Fruit fly (Drosophila melanogaster) whole organism, embryonic: Measurements from ENCODE around the gene CG14024.

Experiments used
- Atf3 ChIP-seq: fragments of 200-800 bp; sonication (Bioruptor generic); optimal IDR thresholded peaks from 3 replicates; lab custom pipeline; 2016; ENCODE audit warnings: missing biosample characterization, missing genetic modification characterization
- Atf6 ChIP-seq: fragments of 200-800 bp; sonication (Bioruptor generic); IDR thresholded peaks from 2 replicates; pipeline ENCODE4 v1.3.6; 2022; ENCODE audit warnings: missing biosample characterization, missing genetic modification characterization
- Blimp-1 ChIP-seq: fragments of 200-800 bp; sonication (Bioruptor generic); optimal IDR thresholded peaks from 3 replicates; lab custom pipeline; 2018; ENCODE audit warnings: missing biosample characterization, missing genetic modification characterization, mild to moderate bottlenecking, moderate library complexity, missing genetic modification reagents
- CG10654 ChIP-seq: fragments of 200-800 bp; sonication (Bioruptor generic); optimal IDR thresholded peaks from 2 replicates; lab custom pipeline; 2016; ENCODE audit warnings: missing biosample characterization, missing genetic modification characterization
- CG14860 ChIP-seq: fragments of 200-800 bp; sonication (Bioruptor generic); IDR thresholded peaks from 3 replicates; pipeline ENCODE4 v1.3.6; 2022; ENCODE audit warnings: missing biosample characterization, missing genetic modification characterization; ENCODE audit not compliant: partially characterized antibody
- CG16815 ChIP-seq: fragments of 200-800 bp; sonication (Bioruptor generic); optimal IDR thresholded peaks from 3 replicates; lab custom pipeline; 2017; ENCODE audit warnings: missing biosample characterization, mild to moderate bottlenecking, missing genetic modification characterization
- CG2199 ChIP-seq: fragments of 200-800 bp; sonication (Bioruptor generic); IDR thresholded peaks from 3 replicates; pipeline ENCODE4 v1.3.6; 2022; ENCODE audit warnings: missing biosample characterization, missing genetic modification characterization
- CG34376 ChIP-seq: fragments of 200-800 bp; sonication (Bioruptor generic); optimal IDR thresholded peaks from 2 replicates; lab custom pipeline; 2018; ENCODE audit warnings: missing biosample characterization, mild to moderate bottlenecking, missing genetic modification characterization
- CG34422 ChIP-seq: fragments of 200-800 bp; sonication (Bioruptor generic); IDR thresholded peaks from 3 replicates; pipeline ENCODE4 v1.3.6; 2022; ENCODE audit warnings: missing biosample characterization, missing genetic modification characterization
- CG4820 ChIP-seq: fragments of 200-800 bp; sonication (Bioruptor generic); optimal IDR thresholded peaks from 3 replicates; lab custom pipeline; 2016; ENCODE audit warnings: missing biosample characterization, missing genetic modification characterization
- CG6689 ChIP-seq: fragments of 200-800 bp; sonication (Bioruptor generic); IDR thresholded peaks from 2 replicates; pipeline ENCODE4 v1.3.6; 2022; ENCODE audit warnings: missing biosample characterization, missing genetic modification characterization
- CG7745 ChIP-seq: fragments of 200-800 bp; sonication (Bioruptor generic); optimal IDR thresholded peaks from 2 replicates; lab custom pipeline; 2018; ENCODE audit warnings: missing biosample characterization, mild to moderate bottlenecking, missing genetic modification characterization, moderate library complexity
- CG9727 ChIP-seq: fragments of 200-800 bp; sonication (Bioruptor generic); optimal IDR thresholded peaks from 3 replicates; lab custom pipeline; 2017; ENCODE audit warnings: missing biosample characterization, mild to moderate bottlenecking, missing genetic modification characterization
- CkIIα-i1 ChIP-seq: fragments of 200-800 bp; sonication (Bioruptor generic); IDR thresholded peaks from 2 replicates; pipeline ENCODE4 v1.3.6; 2022; ENCODE audit warnings: missing biosample characterization, missing genetic modification characterization
- Dip2 ChIP-seq: fragments of 200-800 bp; sonication (Bioruptor generic); IDR thresholded peaks from 2 replicates; pipeline ENCODE4 v1.3.6; 2022; ENCODE audit warnings: missing biosample characterization, missing genetic modification characterization
- GATAe ChIP-seq: fragments of 200-800 bp; sonication (Bioruptor generic); conservative IDR thresholded peaks from 2 replicates; pipeline ENCODE4 v1.3.6; 2022; ENCODE audit warnings: missing biosample characterization, missing genetic modification characterization
- H2.0 ChIP-seq: fragments of 200-800 bp; sonication (Bioruptor generic); IDR thresholded peaks from 2 replicates; pipeline ENCODE4 v1.3.6; 2022; ENCODE audit warnings: missing biosample characterization, missing genetic modification characterization
- HLHmδ ChIP-seq: fragments of 200-800 bp; sonication (Bioruptor generic); optimal IDR thresholded peaks from 2 replicates; lab custom pipeline; 2018; ENCODE audit warnings: missing biosample characterization, mild to moderate bottlenecking, missing genetic modification characterization, moderate library complexity
- Hmx ChIP-seq: fragments of 200-800 bp; sonication (Bioruptor generic); optimal IDR thresholded peaks from 2 replicates; lab custom pipeline; 2016; ENCODE audit warnings: missing biosample characterization, missing genetic modification characterization
- Max ChIP-seq: fragments of 200-800 bp; sonication (Bioruptor generic); optimal IDR thresholded peaks from 2 replicates; lab custom pipeline; 2016; ENCODE audit warnings: missing biosample characterization, mild to moderate bottlenecking, missing genetic modification characterization
- Pdp1 ChIP-seq, 2 experiments: fragments of 200-800 bp; sonication (Bioruptor generic); optimal IDR thresholded peaks; 3 replicates each; lab custom pipeline; 2016; ENCODE audit warnings: missing biosample characterization in 2 of 2, missing genetic modification characterization in 2 of 2, mild to moderate bottlenecking in 1 of 2, moderate library complexity in 1 of 2
- Spps ChIP-seq: fragments of 200-800 bp; sonication (Bioruptor generic); optimal IDR thresholded peaks from 2 replicates; lab custom pipeline; 2018; ENCODE audit warnings: missing biosample characterization, mild to moderate bottlenecking, missing genetic modification characterization
- Stat92E ChIP-seq, 3 experiments: fragments of >200 bp in 2 of 3; fragments of 200-800 bp in 1 of 3; sonication (Bioruptor generic) in 1 of 3; optimal IDR thresholded peaks; 2 replicates each; lab custom pipeline; 2017 to 2019; ENCODE audit warnings: missing biosample characterization in 3 of 3, missing genetic modification characterization in 3 of 3, mild to moderate bottlenecking in 1 of 3, moderate library complexity in 1 of 3
- cas ChIP-seq: fragments of 200-800 bp; sonication (Bioruptor generic); IDR thresholded peaks from 2 replicates; pipeline ENCODE4 v1.3.6; 2022; ENCODE audit warnings: missing biosample characterization, missing genetic modification characterization
- chif ChIP-seq, 2 experiments: fragments of 200-800 bp; sonication (Bioruptor generic); optimal IDR thresholded peaks; 3 replicates each; lab custom pipeline; 2016; ENCODE audit warnings: missing biosample characterization in 2 of 2, missing genetic modification characterization in 2 of 2
- chinmo ChIP-seq: fragments of 200-800 bp; sonication (Bioruptor generic); IDR thresholded peaks from 4 replicates; pipeline ENCODE4 v1.3.6; 2022; ENCODE audit warnings: missing biosample characterization, missing genetic modification characterization; ENCODE audit not compliant: partially characterized antibody
- ci ChIP-seq: fragments of 200-800 bp; sonication (Bioruptor generic); IDR thresholded peaks from 3 replicates; pipeline ENCODE4 v1.3.6; 2022; ENCODE audit warnings: missing biosample characterization, missing genetic modification characterization
- dm ChIP-seq: fragments of 200-800 bp; sonication (Bioruptor generic); optimal IDR thresholded peaks from 3 replicates; lab custom pipeline; 2016; ENCODE audit warnings: missing biosample characterization, missing genetic modification characterization
- eve ChIP-seq, 2 experiments: fragments of >200 bp; optimal IDR thresholded peaks; 2 replicates each; lab custom pipeline; 2017; ENCODE audit warnings: missing biosample characterization in 2 of 2, missing genetic modification characterization in 2 of 2
- fd3F ChIP-seq: fragments of 200-800 bp; sonication (Bioruptor generic); optimal IDR thresholded peaks from 2 replicates; lab custom pipeline; 2018; ENCODE audit warnings: missing biosample characterization, mild to moderate bottlenecking, missing genetic modification characterization, moderate library complexity
- gcm ChIP-seq: fragments of 200-800 bp; sonication (Bioruptor generic); optimal IDR thresholded peaks from 2 replicates; lab custom pipeline; 2019; ENCODE audit warnings: missing biosample characterization, mild to moderate bottlenecking, missing genetic modification characterization, moderate library complexity
- kni ChIP-seq: fragments of 200-800 bp; sonication (Bioruptor generic); optimal IDR thresholded peaks from 3 replicates; lab custom pipeline; 2017; ENCODE audit warnings: mild to moderate bottlenecking, missing biosample characterization, missing genetic modification reagents, missing genetic modification characterization
- prd ChIP-seq, 3 experiments: fragments of >200 bp in 2 of 3; fragments of 200-800 bp in 1 of 3; sonication (Bioruptor generic) in 1 of 3; optimal IDR thresholded peaks in 2 of 3; IDR thresholded peaks in 1 of 3; 2 replicates in 2 of 3; 3 replicates in 1 of 3; pipeline versions ENCODE4 v1.3.6 to Lab custom; 2017 to 2022; ENCODE audit warnings: missing biosample characterization in 1 of 3, missing genetic modification characterization in 1 of 3
- pzg ChIP-seq: fragments of 200-800 bp; sonication (Bioruptor generic); optimal IDR thresholded peaks from 3 replicates; lab custom pipeline; 2018; ENCODE audit warnings: missing biosample characterization, mild to moderate bottlenecking, missing genetic modification characterization, moderate library complexity
- repo ChIP-seq: fragments of 200-800 bp; sonication (Bioruptor generic); optimal IDR thresholded peaks from 2 replicates; lab custom pipeline; 2016; ENCODE audit warnings: missing biosample characterization, missing genetic modification characterization
- rib ChIP-seq: fragments of 200-800 bp; sonication (Bioruptor generic); IDR thresholded peaks from 2 replicates; pipeline ENCODE4 v1.3.6; 2022; ENCODE audit warnings: missing biosample characterization, missing genetic modification characterization
- run ChIP-seq: fragments of 200-800 bp; sonication (Bioruptor generic); optimal IDR thresholded peaks from 3 replicates; lab custom pipeline; 2018; ENCODE audit warnings: missing biosample characterization, mild to moderate bottlenecking, missing genetic modification characterization
- slbo ChIP-seq: fragments of 200-800 bp; sonication (Bioruptor generic); IDR thresholded peaks from 2 replicates; pipeline ENCODE4 v1.3.6; 2022; ENCODE audit warnings: missing biosample characterization, missing genetic modification characterization
- slp2 ChIP-seq: fragments of 200-800 bp; sonication (Bioruptor generic); optimal IDR thresholded peaks from 2 replicates; lab custom pipeline; 2016; ENCODE audit warnings: missing biosample characterization, missing genetic modification characterization
- sqz ChIP-seq: fragments of 200-800 bp; sonication (Bioruptor generic); optimal IDR thresholded peaks from 3 replicates; lab custom pipeline; 2018; ENCODE audit warnings: missing biosample characterization, mild to moderate bottlenecking, missing genetic modification characterization
- stc ChIP-seq: fragments of 200-800 bp; sonication (Bioruptor generic); IDR thresholded peaks from 2 replicates; pipeline ENCODE4 v1.3.6; 2022; ENCODE audit warnings: missing biosample characterization, missing genetic modification characterization
- stwl ChIP-seq: fragments of 200-800 bp; sonication (Bioruptor generic); optimal IDR thresholded peaks from 3 replicates; lab custom pipeline; 2018; ENCODE audit warnings: missing biosample characterization, mild to moderate bottlenecking, missing genetic modification characterization, moderate library complexity
- trem ChIP-seq: fragments of 200-800 bp; optimal IDR thresholded peaks from 3 replicates; lab custom pipeline; 2019; ENCODE audit warnings: missing biosample characterization, mild to moderate bottlenecking, missing genetic modification characterization, moderate library complexity
- tup ChIP-seq: fragments of 200-800 bp; sonication (Bioruptor generic); optimal IDR thresholded peaks from 2 replicates; lab custom pipeline; 2016; ENCODE audit warnings: missing biosample characterization, mild to moderate bottlenecking, missing genetic modification characterization, moderate library complexity
- wor ChIP-seq: fragments of 200-800 bp; sonication (Bioruptor generic); IDR thresholded peaks from 2 replicates; pipeline ENCODE4 v1.3.6; 2022; ENCODE audit warnings: missing biosample characterization, missing genetic modification characterization
- zfh2 ChIP-seq: fragments of 200-800 bp; sonication (Bioruptor generic); optimal IDR thresholded peaks from 2 replicates; lab custom pipeline; 2016; ENCODE audit warnings: missing biosample characterization, missing genetic modification characterization

Gene CG14024

dm6 chr2L:5298978-5299627, 15.6 kb downstream of the CG14024 start (continued):
- TF ChIP-seq trem (tag; lab: Kevin White, UChicago) (peak; percentile 82), Dip2 (GFP tag; lab: Robert Waterston, UW) (no peak), CG4820 (GFP tag; lab: Kevin White, UChicago) (peak; percentile 70), stc (GFP tag; lab: Robert Waterston, UW) (peak; percentile 78), chinmo (GFP tag; lab: Robert Waterston, UW) (no peak), slp2 (GFP tag; lab: Kevin White, UChicago) (peak; percentile 49), CkIIα-i1 (no peak), Hmx (peak; percentile 8), Max (peak; percentile 46), CG10654 (peak; percentile 75), pzg (no peak), Atf3 (peak; percentile 49), dm (GFP tag; lab: Kevin White, UChicago) (peak; percentile 11), cas (GFP tag; lab: Robert Waterston, UW) (no peak), zfh2 (GFP tag; lab: Kevin White, UChicago) (peak; percentile 57), slbo (peak; percentile 56; the same call in 1 of the 2 replicates), chif (GFP tag; optimal IDR thresholded peaks at IDR 0.05; lab: Kevin White, UChicago) (peak; percentile 63 to 67), CG2199 (no peak), repo (GFP tag; lab: Kevin White, UChicago) (no peak), CG6689 (GFP tag; lab: Robert Waterston, UW) (peak; percentile 81), HLHmδ (GFP tag; lab: Kevin White, UChicago) (no peak), Spps (peak; percentile 70), CG7745 (peak; percentile 4), tup (peak; percentile 16), wor (GFP tag; lab: Robert Waterston, UW) (peak; percentile 81), kni (GFP tag; lab: Kevin White, UChicago) (peak; percentile 19), GATAe (GFP tag; lab: Robert Waterston, UW) (peak; percentile 25; the same call in 1 of the 2 replicates), CG34376 (GFP tag; lab: Kevin White, UChicago) (no peak), CG9727 (GFP tag; lab: Kevin White, UChicago) (peak; percentile 52), fd3F (peak; percentile 23), gcm (GFP tag; lab: Kevin White, UChicago) (peak; percentile 93), Atf6 (GFP tag; lab: Robert Waterston, UW) (peak; percentile 86), CG14860 (GFP tag; lab: Robert Waterston, UW) (no peak), CG16815 (GFP tag; lab: Kevin White, UChicago) (peak; percentile 73), Stat92E (GFP tag; optimal IDR thresholded peaks at IDR 0.05; lab: Kevin White, UChicago) (peak in 1 of 3 experiments; percentile 75), stwl (tag; lab: Kevin White, UChicago) (no peak), CG34422 (GFP tag; lab: Robert Waterston, UW) (peak; percentile 52; the same call in 1 of the 3 replicates), rib (GFP tag; lab: Robert Waterston, UW) (no peak)

- TF ChIP-seq run (no peak), kni (GFP tag; lab: Kevin White, UChicago) (peak; percentile 67), H2.0 (no peak), Blimp-1 (GFP tag; lab: Kevin White, UChicago) (peak; percentile 21), ci (GFP tag; lab: Robert Waterston, UW) (0 out of 3 replicates have a peak, but pooled peaks have one; percentile 20), prd (optimal IDR thresholded peaks at IDR 0.05; lab: Kevin White, UChicago) (no peak), prd (GFP tag; IDR thresholded peaks at IDR 0.05; lab: Robert Waterston, UW) (no peak), Pdp1 (GFP tag; optimal IDR thresholded peaks at IDR 0.05; lab: Kevin White, UChicago) (peak in 1 of 2 experiments; percentile 49), eve (GFP tag; optimal IDR thresholded peaks at IDR 0.05; lab: Kevin White, UChicago) (peak in 1 of 2 experiments; percentile 4), sqz (GFP tag; lab: Kevin White, UChicago) (peak; percentile 70)
These were observed 16.8 kb downstream of the CG14024 start for dm6 chr2L:5297961-5298311.
